Worm (Caenorhabditis elegans) whole organism, L1 larva: Measurements from ENCODE around the gene R05A10.1.

Source experiments
- aha-1 ChIP-seq: fragments of 150-350 bp; optimal IDR thresholded peaks from 2 replicates; lab custom pipeline; 2014; ENCODE audit warnings: missing biosample characterization, missing genetic modification characterization
- aly-2 ChIP-seq: fragments of 150-350 bp; optimal IDR thresholded peaks from 2 replicates; lab custom pipeline; 2014; ENCODE audit warnings: missing biosample characterization, missing genetic modification characterization
- blmp-1 ChIP-seq: fragments of 150-350 bp; optimal IDR thresholded peaks from 2 replicates; lab custom pipeline; 2014; ENCODE audit warnings: missing biosample characterization, missing genetic modification characterization
- elt-3 ChIP-seq, 6 experiments: fragments of 150-350 bp in 1 of 6; sonication (generic microtip); optimal IDR thresholded peaks; 2 replicates each; lab custom pipeline; 2017 to 2018; ENCODE audit warnings: missing biosample characterization in 6 of 6, missing genetic modification characterization in 6 of 6, inconsistent platforms in 1 of 6
- fkh-10 ChIP-seq: sonication (generic microtip); optimal IDR thresholded peaks from 2 replicates; lab custom pipeline; 2017; ENCODE audit warnings: missing biosample characterization, missing genetic modification reagents, missing genetic modification characterization
- nhr-12 ChIP-seq: sonication (generic microtip); optimal IDR thresholded peaks from 2 replicates; lab custom pipeline; 2017; ENCODE audit warnings: missing biosample characterization, missing genetic modification characterization
- nhr-77 ChIP-seq: fragments of 150-350 bp; optimal IDR thresholded peaks from 2 replicates; lab custom pipeline; 2014; ENCODE audit warnings: missing biosample characterization, missing genetic modification characterization
- skn-1 ChIP-seq: fragments of 150-350 bp; optimal IDR thresholded peaks from 2 replicates; lab custom pipeline; 2014; ENCODE audit warnings: missing biosample characterization, missing genetic modification characterization
- sox-4 ChIP-seq: sonication (generic microtip); optimal IDR thresholded peaks from 2 replicates; lab custom pipeline; 2016; ENCODE audit warnings: missing genetic modification characterization, missing compliant biosample characterization
- zag-1 ChIP-seq: fragments of 150-350 bp; optimal IDR thresholded peaks from 2 replicates; lab custom pipeline; 2014; ENCODE audit warnings: missing biosample characterization, missing genetic modification characterization
- ztf-11 ChIP-seq, 2 experiments: sonication (generic microtip); optimal IDR thresholded peaks; 2 replicates each; lab custom pipeline; 2016 to 2017; ENCODE audit warnings: missing genetic modification characterization in 2 of 2, missing biosample characterization in 1 of 2, missing compliant biosample characterization in 1 of 2
- ztf-4 ChIP-seq: fragments of 150-350 bp; optimal IDR thresholded peaks from 2 replicates; lab custom pipeline; 2014; ENCODE audit warnings: missing biosample characterization, missing genetic modification characterization

DNA sequence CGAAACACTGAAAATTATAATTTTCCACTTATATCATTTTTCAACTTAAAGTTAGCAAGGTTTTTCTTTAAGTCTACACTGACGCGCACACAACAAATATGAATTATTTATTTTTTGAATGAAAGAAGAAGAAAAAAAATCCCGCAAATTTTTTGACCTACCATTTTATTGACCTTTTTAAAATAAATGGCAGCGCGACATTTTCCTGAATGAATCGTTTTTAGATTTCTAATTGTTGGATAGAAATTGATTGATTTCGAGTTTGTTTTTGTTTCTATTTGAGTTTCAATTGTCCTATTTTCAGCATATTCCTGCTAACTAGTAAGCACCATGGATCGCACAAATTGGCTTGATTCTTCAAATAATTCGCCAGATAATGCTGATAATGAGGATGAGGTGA, 11.0 kb downstream of the R05A10.1 start, which contains the start of gene K01G12.3:
- TF ChIP-seq skn-1 (tag; lab: Kevin White, UChicago) (no peak), aha-1 (tag; lab: Kevin White, UChicago) (no peak), elt-3 (tag; optimal IDR thresholded peaks at IDR 0.05; lab: Kevin White, UChicago) (no peak), nhr-12 (tag; lab: Kevin White, UChicago) (no peak), sox-4 (tag; lab: Kevin White, UChicago) (no peak), fkh-10 (GFP tag; lab: Kevin White, UChicago) (no peak), ztf-4 (tag; lab: Kevin White, UChicago) (no peak), blmp-1 (tag; lab: Kevin White, UChicago) (no peak), ztf-11 (tag; optimal IDR thresholded peaks at IDR 0.05; lab: Kevin White, UChicago) (no peak), aly-2 (tag; lab: Kevin White, UChicago) (no peak), zag-1 (tag; lab: Kevin White, UChicago) (no peak), nhr-77 (no peak)
